Fruit fly (Drosophila melanogaster) Kc167 (cell line): ENCODE measurements around the gene Frmd5.

ENCODE experiments used
- h ChIP-seq: fragments of >200 bp; optimal IDR thresholded peaks from 3 replicates; lab custom pipeline; 2018; ENCODE audit warnings: missing external identifiers
- insv ChIP-seq: fragments of >200 bp; optimal IDR thresholded peaks from 3 replicates; lab custom pipeline; 2018; ENCODE audit warnings: missing external identifiers

- no peak for TF ChIP-seq insv (lab: Kevin White, UChicago)
- TF ChIP-seq h (lab: Kevin White, UChicago): no peak
Observed at dm6 chr2L:10333091-10333991, 10.9 kb upstream of the Frmd5 start, which contains the start of gene GATAd.
